Worm (Caenorhabditis elegans) whole organism, L3 larva: ENCODE results near the gene D2023.6.

Source experiments
- R02D3.7 ChIP-seq: fragments of 150-350 bp; optimal IDR thresholded peaks from 2 replicates; lab custom pipeline; 2014; ENCODE audit warnings: missing biosample characterization, missing genetic modification characterization
- aly-2 ChIP-seq: fragments of 150-350 bp; optimal IDR thresholded peaks from 2 replicates; lab custom pipeline; 2014; ENCODE audit warnings: missing biosample characterization, missing genetic modification characterization
- ceh-16 ChIP-seq: sonication (generic microtip); optimal IDR thresholded peaks from 2 replicates; lab custom pipeline; 2017; ENCODE audit warnings: missing biosample characterization, missing genetic modification characterization
- ceh-28 ChIP-seq: fragments of 150-350 bp; optimal IDR thresholded peaks from 2 replicates; lab custom pipeline; 2014; ENCODE audit warnings: missing biosample characterization, missing genetic modification reagents, missing genetic modification characterization
- ceh-82 ChIP-seq: fragments of 150-350 bp; optimal IDR thresholded peaks from 2 replicates; lab custom pipeline; 2014; ENCODE audit warnings: missing biosample characterization, missing genetic modification characterization
- egl-27 ChIP-seq: sonication (generic microtip); optimal IDR thresholded peaks from 4 replicates; lab custom pipeline; 2017; ENCODE audit warnings: missing biosample characterization, missing genetic modification reagents, missing genetic modification characterization
- egl-5 ChIP-seq: fragments of 150-350 bp; optimal IDR thresholded peaks from 2 replicates; lab custom pipeline; 2017; ENCODE audit warnings: missing biosample characterization, missing genetic modification reagents, missing genetic modification characterization, inconsistent platforms
- elt-1 ChIP-seq: fragments of 150-350 bp; optimal IDR thresholded peaks from 2 replicates; lab custom pipeline; 2014; ENCODE audit warnings: missing biosample characterization, missing genetic modification characterization
- elt-2 ChIP-seq: sonication (generic microtip); optimal IDR thresholded peaks from 2 replicates; lab custom pipeline; 2016; ENCODE audit warnings: missing genetic modification reagents, mild to moderate bottlenecking, missing genetic modification characterization, missing compliant biosample characterization
- elt-3 ChIP-seq, 3 experiments: fragments of 150-350 bp in 1 of 3; sonication (generic microtip) in 2 of 3; optimal IDR thresholded peaks; 2 replicates in 2 of 3; 4 replicates in 1 of 3; lab custom pipeline; 2014 to 2017; ENCODE audit warnings: missing biosample characterization in 3 of 3, missing genetic modification characterization in 3 of 3
- eor-1 ChIP-seq, 2 experiments: fragments of 150-350 bp; optimal IDR thresholded peaks; 2 replicates each; lab custom pipeline; 2014 to 2018; ENCODE audit warnings: missing biosample characterization in 2 of 2, missing genetic modification characterization in 2 of 2
- fos-1 ChIP-seq: fragments of 150-350 bp; optimal IDR thresholded peaks from 2 replicates; lab custom pipeline; 2014; ENCODE audit warnings: missing biosample characterization, missing genetic modification characterization
- hmg-11 ChIP-seq: sonication (generic microtip); optimal IDR thresholded peaks from 2 replicates; lab custom pipeline; 2016; ENCODE audit warnings: missing genetic modification characterization, missing compliant biosample characterization
- jun-1 ChIP-seq: fragments of 150-350 bp; optimal IDR thresholded peaks from 2 replicates; lab custom pipeline; 2014; ENCODE audit warnings: missing biosample characterization, missing genetic modification reagents, missing genetic modification characterization
- lin-39 ChIP-seq: fragments of 150-350 bp; optimal IDR thresholded peaks from 2 replicates; lab custom pipeline; 2018; ENCODE audit warnings: missing biosample characterization, missing genetic modification reagents, missing genetic modification characterization
- lsy-12 ChIP-seq: sonication (generic microtip); optimal IDR thresholded peaks from 2 replicates; lab custom pipeline; 2016; ENCODE audit warnings: mild to moderate bottlenecking, missing genetic modification characterization, missing compliant biosample characterization
- mml-1 ChIP-seq: fragments of 150-350 bp; sonication (generic microtip); optimal IDR thresholded peaks from 3 replicates; lab custom pipeline; 2014; ENCODE audit warnings: missing biosample characterization, missing genetic modification characterization
- nfya-1 ChIP-seq: sonication (generic microtip); optimal IDR thresholded peaks from 2 replicates; lab custom pipeline; 2017; ENCODE audit warnings: missing genetic modification characterization, mild to moderate bottlenecking, missing compliant biosample characterization, antibody characterized with exemption, moderate library complexity; ENCODE audit not compliant: insufficient read depth
- nhr-12 ChIP-seq: fragments of 150-350 bp; optimal IDR thresholded peaks from 2 replicates; lab custom pipeline; 2014; ENCODE audit warnings: missing biosample characterization, missing genetic modification characterization
- nhr-23 ChIP-seq: fragments of 150-350 bp; optimal IDR thresholded peaks from 2 replicates; lab custom pipeline; 2014; ENCODE audit warnings: missing biosample characterization, missing genetic modification reagents, missing genetic modification characterization
- nhr-25 ChIP-seq: sonication (generic microtip); optimal IDR thresholded peaks from 2 replicates; lab custom pipeline; 2017; ENCODE audit warnings: missing biosample characterization, missing genetic modification characterization
- nhr-28 ChIP-seq: fragments of 150-350 bp; optimal IDR thresholded peaks from 2 replicates; lab custom pipeline; 2014; ENCODE audit warnings: missing biosample characterization, missing genetic modification characterization
- nhr-77 ChIP-seq: fragments of 150-350 bp; optimal IDR thresholded peaks from 2 replicates; lab custom pipeline; 2014; ENCODE audit warnings: missing biosample characterization, missing genetic modification characterization
- pha-4 ChIP-seq: fragments of 150-350 bp; optimal IDR thresholded peaks from 2 replicates; lab custom pipeline; 2014; ENCODE audit warnings: missing biosample characterization, missing genetic modification reagents, missing genetic modification characterization
- pqm-1 ChIP-seq: fragments of 150-350 bp; optimal IDR thresholded peaks from 2 replicates; lab custom pipeline; 2017; ENCODE audit warnings: missing biosample characterization, missing genetic modification characterization, inconsistent platforms
- sea-2 ChIP-seq: fragments of 150-350 bp; sonication (generic microtip); optimal IDR thresholded peaks from 4 replicates; lab custom pipeline; 2014; ENCODE audit warnings: missing biosample characterization, missing genetic modification reagents, missing genetic modification characterization
- skn-1 ChIP-seq: fragments of 150-350 bp; optimal IDR thresholded peaks from 2 replicates; lab custom pipeline; 2014; ENCODE audit warnings: missing biosample characterization, missing genetic modification characterization
- snpc-4 ChIP-seq: fragments of 150-350 bp; optimal IDR thresholded peaks from 2 replicates; lab custom pipeline; 2014; ENCODE audit warnings: missing biosample characterization, missing genetic modification characterization
- tbx-2 ChIP-seq: sonication (generic microtip); optimal IDR thresholded peaks from 2 replicates; lab custom pipeline; 2016; ENCODE audit warnings: mild to moderate bottlenecking, missing genetic modification characterization, missing compliant biosample characterization
- unc-39 ChIP-seq: sonication (generic microtip); optimal IDR thresholded peaks from 4 replicates; lab custom pipeline; 2017; ENCODE audit warnings: missing biosample characterization, missing genetic modification characterization
- unc-62 ChIP-seq: fragments of 150-350 bp; sonication (generic microtip); optimal IDR thresholded peaks from 4 replicates; lab custom pipeline; 2014; ENCODE audit warnings: missing biosample characterization, missing genetic modification reagents, missing genetic modification characterization
- ztf-11 ChIP-seq: fragments of 150-350 bp; optimal IDR thresholded peaks from 2 replicates; lab custom pipeline; 2014; ENCODE audit warnings: missing biosample characterization, missing genetic modification characterization

The D2023.6 gene

ce11 chrV:11825662-11826061 lies 1.5 kb upstream of the D2023.6 start, which contains the start of gene D2023.4:
Gene D2023.4 (minus strand): TSS chrV:11825762.
- TF ChIP-seq elt-2 (tag; lab: Kevin White, UChicago), result peak; percentile 51
- TF ChIP-seq aly-2, result no peak

DNA sequence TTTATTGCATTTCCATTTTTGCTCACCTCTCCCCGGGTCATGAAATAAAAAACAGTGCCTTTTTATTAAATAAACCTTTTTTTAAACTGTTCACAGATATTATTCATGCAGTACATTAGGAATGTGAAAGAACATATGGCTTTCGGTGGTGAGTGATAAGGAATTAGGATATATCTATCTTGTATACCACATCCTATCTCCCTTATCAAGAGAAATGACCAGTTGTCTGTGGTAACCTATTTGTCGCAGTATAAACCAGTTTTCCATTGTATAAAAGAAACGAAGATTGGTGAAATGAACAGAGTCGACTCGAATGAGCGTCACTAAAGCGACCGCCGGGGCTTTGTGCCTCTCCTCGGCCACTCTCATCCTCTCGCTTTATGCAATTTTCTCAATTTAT lies 2.1 kb downstream of the D2023.6 start, which contains the start of gene col-158:
col-158 (plus strand) TSS at position 301 of the 400 bp plus-strand sequence.
- TF ChIP-seq nhr-23 (tag; lab: Kevin White, UChicago) (no peak), fos-1 (tag; lab: Kevin White, UChicago) (no peak), nhr-77 (no peak), pqm-1 (tag; lab: Kevin White, UChicago) (no peak), lsy-12 (tag; lab: Kevin White, UChicago) (no peak), nhr-25 (no peak), eor-1 (tag; optimal IDR thresholded peaks at IDR 0.05; lab: Kevin White, UChicago) (no peak), unc-39 (tag; lab: Kevin White, UChicago) (no peak)
- TF ChIP-seq, all 47 proteins: peak for 0

- no peak for TF ChIP-seq nhr-28
- no peak for TF ChIP-seq nhr-25
These were observed 6.2 kb downstream of the D2023.6 start, which contains the start of gene pho-8 for ce11 chrV:11833319-11833718. Gene pho-8 (plus strand): TSS chrV:11833619.

ce11 chrV:11836073-11836472 lies 8.9 kb downstream of the D2023.6 start, which contains the start of gene R13H4.2:
Gene R13H4.2 (plus strand): TSS chrV:11836391.
- no peak for TF ChIP-seq elt-1 (tag; lab: Kevin White, UChicago)
- TF ChIP-seq eor-1 (tag; optimal IDR thresholded peaks at IDR 0.05; lab: Kevin White, UChicago), result no peak

ce11 chrV:11839220-11839619 lies 12.1 kb downstream of the D2023.6 start, which contains the start of gene idpb-5:
Gene idpb-5 (plus strand): TSS chrV:11839520.
- no peak for TF ChIP-seq eor-1 (tag; optimal IDR thresholded peaks at IDR 0.05; lab: Kevin White, UChicago)
- TF ChIP-seq tbx-2 (tag; lab: Kevin White, UChicago), result no peak
- no peak for TF ChIP-seq ceh-28 (tag; lab: Kevin White, UChicago)
- no peak for TF ChIP-seq ceh-16 (tag; lab: Kevin White, UChicago)
- TF ChIP-seq mml-1 (tag; lab: Kevin White, UChicago), result no peak
- TF ChIP-seq, all 47 proteins: peak for 0

ce11 chrV:11843678-11844366 lies 16.7 kb downstream of the D2023.6 start, which contains the start of gene nphp-4:
Gene nphp-4 (minus strand): TSS chrV:11843728.
- no peak for TF ChIP-seq skn-1 (tag; lab: Kevin White, UChicago)
- no peak for TF ChIP-seq aly-2
- no peak for TF ChIP-seq nhr-23 (tag; lab: Kevin White, UChicago)
- TF ChIP-seq ztf-11 (tag; lab: Kevin White, UChicago), result no peak
- TF ChIP-seq nhr-25, result no peak
- TF ChIP-seq egl-27 (tag; lab: Kevin White, UChicago), result no peak
- no peak for TF ChIP-seq elt-3 (tag; optimal IDR thresholded peaks at IDR 0.05; lab: Kevin White, UChicago)
- no peak for TF ChIP-seq R02D3.7
- no peak for TF ChIP-seq sea-2 (GFP tag; lab: Kevin White, UChicago)
- TF ChIP-seq hmg-11 (tag; lab: Kevin White, UChicago), result no peak
- TF ChIP-seq ceh-82 (tag; lab: Kevin White, UChicago), result no peak
- no peak for TF ChIP-seq ceh-28 (tag; lab: Kevin White, UChicago)
- TF ChIP-seq egl-5 (tag; lab: Kevin White, UChicago), result no peak

- TF ChIP-seq nhr-23 (tag; lab: Kevin White, UChicago) (peak; percentile 28), fos-1 (tag; lab: Kevin White, UChicago) (peak; percentile 43), tbx-2 (tag; lab: Kevin White, UChicago) (peak; percentile 4), pha-4 (tag; lab: Kevin White, UChicago) (peak; percentile 40), pqm-1 (tag; lab: Kevin White, UChicago) (no peak), unc-62 (GFP tag; lab: Kevin White, UChicago) (no peak), aly-2 (no peak), elt-2 (tag; lab: Kevin White, UChicago) (peak; percentile 8), snpc-4 (peak; percentile 37), hmg-11 (tag; lab: Kevin White, UChicago) (peak; percentile 62), nhr-12 (no peak), nfya-1 (peak; percentile 42), jun-1 (peak; percentile 8), nhr-25 (peak; percentile 59), lin-39 (tag; lab: Kevin White, UChicago) (peak; percentile 42)
These were observed 17.7 kb downstream of the D2023.6 start for ce11 chrV:11844828-11845227.
